Worm (Caenorhabditis elegans) whole organism, late embryonic: Measurements from ENCODE around the gene C18H9.1.
A peak's percentile ranks its signal among the peaks of the same experiment; 100 is the strongest.

Source experiments
- C08G9.2 ChIP-seq: sonication (generic microtip); optimal IDR thresholded peaks from 2 replicates; lab custom pipeline; 2016; ENCODE audit warnings: mild to moderate bottlenecking, missing genetic modification characterization, moderate library complexity, missing compliant biosample characterization
- C38D4.7 ChIP-seq: fragments of 200-800 bp; sonication (Bioruptor generic); optimal IDR thresholded peaks from 2 replicates; lab custom pipeline; 2018; ENCODE audit warnings: mild to moderate bottlenecking, missing genetic modification characterization, moderate library complexity, missing compliant biosample characterization
- K02D7.2 ChIP-seq: sonication (generic microtip); optimal IDR thresholded peaks from 2 replicates; lab custom pipeline; 2017; ENCODE audit warnings: mild to moderate bottlenecking, missing genetic modification characterization, missing compliant biosample characterization
- K09A11.1 ChIP-seq: sonication (generic microtip); optimal IDR thresholded peaks from 2 replicates; lab custom pipeline; 2017; ENCODE audit warnings: antibody characterized with exemption, mild to moderate bottlenecking, missing genetic modification characterization, missing compliant biosample characterization; ENCODE audit not compliant: insufficient read depth
- ahr-1 ChIP-seq: sonication (generic microtip); optimal IDR thresholded peaks from 2 replicates; lab custom pipeline; 2016; ENCODE audit warnings: missing genetic modification characterization, missing compliant biosample characterization
- ama-1 ChIP-seq: fragments of 150-350 bp; optimal IDR thresholded peaks from 2 replicates; lab custom pipeline; 2014
- ceh-18 ChIP-seq: sonication (generic microtip); optimal IDR thresholded peaks from 2 replicates; lab custom pipeline; 2016; ENCODE audit warnings: missing genetic modification characterization, missing compliant biosample characterization
- ceh-31 ChIP-seq: sonication (generic microtip); optimal IDR thresholded peaks from 2 replicates; lab custom pipeline; 2016; ENCODE audit warnings: missing genetic modification characterization, missing compliant biosample characterization
- ceh-6 ChIP-seq: fragments of 200-800 bp; sonication (Bioruptor generic); optimal IDR thresholded peaks from 2 replicates; lab custom pipeline; 2018; ENCODE audit warnings: mild to moderate bottlenecking, missing genetic modification characterization, missing compliant biosample characterization
- che-1 ChIP-seq: sonication (generic microtip); optimal IDR thresholded peaks from 2 replicates; lab custom pipeline; 2016; ENCODE audit warnings: mild to moderate bottlenecking, missing genetic modification characterization, missing compliant biosample characterization
- dmd-4 ChIP-seq: sonication (generic microtip); optimal IDR thresholded peaks from 2 replicates; lab custom pipeline; 2016; ENCODE audit warnings: borderline replicate concordance, missing genetic modification characterization, missing compliant biosample characterization
- dve-1 ChIP-seq: sonication (generic microtip); optimal IDR thresholded peaks from 2 replicates; lab custom pipeline; 2017; ENCODE audit warnings: antibody characterized with exemption, mild to moderate bottlenecking, missing genetic modification characterization, missing compliant biosample characterization
- elt-2 ChIP-seq: sonication (generic microtip); optimal IDR thresholded peaks from 2 replicates; lab custom pipeline; 2016; ENCODE audit warnings: missing genetic modification reagents, missing genetic modification characterization, missing compliant biosample characterization
- elt-4 ChIP-seq: sonication (generic microtip); optimal IDR thresholded peaks from 2 replicates; lab custom pipeline; 2016; ENCODE audit warnings: missing genetic modification characterization, missing compliant biosample characterization
- eyg-1 ChIP-seq: sonication (generic microtip); optimal IDR thresholded peaks from 2 replicates; lab custom pipeline; 2016; ENCODE audit warnings: missing genotype, missing genetic modification characterization, missing compliant biosample characterization
- fax-1 ChIP-seq: sonication (generic microtip); optimal IDR thresholded peaks from 2 replicates; lab custom pipeline; 2016; ENCODE audit warnings: missing genotype, missing genetic modification characterization, missing compliant biosample characterization
- fkh-6 ChIP-seq: sonication (generic microtip); optimal IDR thresholded peaks from 2 replicates; lab custom pipeline; 2016; ENCODE audit warnings: missing genetic modification characterization, missing compliant biosample characterization
- gmeb-2 ChIP-seq: sonication (generic microtip); optimal IDR thresholded peaks from 2 replicates; lab custom pipeline; 2016; ENCODE audit warnings: missing genetic modification characterization, inconsistent platforms, missing compliant biosample characterization
- hlh-15 ChIP-seq: sonication (generic microtip); optimal IDR thresholded peaks from 2 replicates; lab custom pipeline; 2016; ENCODE audit warnings: missing genetic modification characterization, missing compliant biosample characterization
- hlh-30 ChIP-seq: sonication (generic microtip); optimal IDR thresholded peaks from 2 replicates; lab custom pipeline; 2017; ENCODE audit warnings: antibody characterized with exemption, missing genetic modification characterization, missing compliant biosample characterization; ENCODE audit not compliant: insufficient read depth
- madf-2 ChIP-seq: sonication (generic microtip); optimal IDR thresholded peaks from 2 replicates; lab custom pipeline; 2017; ENCODE audit warnings: missing genetic modification characterization, missing compliant biosample characterization
- mec-3 ChIP-seq: sonication (generic microtip); optimal IDR thresholded peaks from 2 replicates; lab custom pipeline; 2016; ENCODE audit warnings: borderline replicate concordance, missing genetic modification characterization, missing compliant biosample characterization
- nhr-11 ChIP-seq: fragments of 150-350 bp; optimal IDR thresholded peaks from 2 replicates; lab custom pipeline; 2014; ENCODE audit warnings: missing biosample characterization, missing genetic modification characterization
- odd-2 ChIP-seq: sonication (generic microtip); optimal IDR thresholded peaks from 2 replicates; lab custom pipeline; 2017; ENCODE audit warnings: antibody characterized with exemption, mild to moderate bottlenecking, missing genetic modification characterization, missing compliant biosample characterization
- pax-1 ChIP-seq: fragments of 150-350 bp; optimal IDR thresholded peaks from 2 replicates; lab custom pipeline; 2014; ENCODE audit warnings: missing biosample characterization, missing genetic modification characterization
- pqm-1 ChIP-seq: sonication (generic microtip); optimal IDR thresholded peaks from 2 replicates; lab custom pipeline; 2016; ENCODE audit warnings: missing genetic modification characterization, missing compliant biosample characterization
- pros-1 ChIP-seq: fragments of 150-350 bp; optimal IDR thresholded peaks from 2 replicates; lab custom pipeline; 2014; ENCODE audit warnings: missing biosample characterization, missing genetic modification reagents, missing genetic modification characterization
- ref-2 ChIP-seq: sonication (generic microtip); optimal IDR thresholded peaks from 2 replicates; lab custom pipeline; 2016; ENCODE audit warnings: missing genetic modification characterization, missing compliant biosample characterization
- rnt-1 ChIP-seq: sonication (generic microtip); optimal IDR thresholded peaks from 2 replicates; lab custom pipeline; 2016; ENCODE audit warnings: missing genetic modification characterization, missing compliant biosample characterization
- sox-2 ChIP-seq: fragments of 200-800 bp; sonication (Bioruptor generic); IDR thresholded peaks from 2 replicates; pipeline ENCODE4 v1.3.6; 2022; ENCODE audit warnings: missing genetic modification reagents, missing genetic modification characterization, missing compliant biosample characterization
- syd-9 ChIP-seq: sonication (generic microtip); optimal IDR thresholded peaks from 2 replicates; lab custom pipeline; 2016; ENCODE audit warnings: mild to moderate bottlenecking, missing genetic modification characterization, moderate library complexity, missing compliant biosample characterization
- unc-3 ChIP-seq, 2 experiments: fragments of 200-800 bp in 1 of 2; sonication (Bioruptor generic) in 1 of 2; sonication (generic microtip) in 1 of 2; conservative IDR thresholded peaks in 1 of 2; optimal IDR thresholded peaks in 1 of 2; 2 replicates each; pipeline versions ENCODE4 v1.3.6 to Lab custom; 2016 to 2022; ENCODE audit warnings: missing compliant biosample characterization in 2 of 2, missing genetic modification characterization in 2 of 2, missing genetic modification reagents in 1 of 2
- unc-42 ChIP-seq: sonication (generic microtip); optimal IDR thresholded peaks from 2 replicates; lab custom pipeline; 2016; ENCODE audit warnings: missing genotype, missing genetic modification characterization, missing compliant biosample characterization
- unc-55 ChIP-seq: sonication (generic microtip); optimal IDR thresholded peaks from 2 replicates; lab custom pipeline; 2017; ENCODE audit warnings: missing biosample characterization, missing genetic modification reagents, missing genetic modification characterization
- unc-86 ChIP-seq: sonication (generic microtip); optimal IDR thresholded peaks from 2 replicates; lab custom pipeline; 2016; ENCODE audit warnings: missing genetic modification characterization, missing compliant biosample characterization
- zip-5 ChIP-seq: sonication (generic microtip); optimal IDR thresholded peaks from 2 replicates; lab custom pipeline; 2016; ENCODE audit warnings: missing genetic modification characterization, missing compliant biosample characterization
- ztf-16 ChIP-seq: sonication (generic microtip); optimal IDR thresholded peaks from 2 replicates; lab custom pipeline; 2017; ENCODE audit warnings: missing genetic modification characterization, missing compliant biosample characterization

The C18H9.1 gene

ce11 chrII:6689088-6689487 lies 9.8 kb upstream of the C18H9.1 start:
- TF ChIP-seq elt-4 (tag; lab: Kevin White, UChicago) (no peak), fkh-6 (tag; lab: Kevin White, UChicago) (no peak), zip-5 (no peak), odd-2 (no peak), nhr-11 (tag; lab: Kevin White, UChicago) (no peak), pqm-1 (tag; lab: Kevin White, UChicago) (no peak), pros-1 (tag; lab: Kevin White, UChicago) (no peak), ahr-1 (no peak), fax-1 (tag; lab: Kevin White, UChicago) (no peak), C38D4.7 (GFP tag; lab: Kevin White, UChicago) (no peak), rnt-1 (no peak), hlh-30 (no peak), unc-42 (tag; lab: Kevin White, UChicago) (no peak), mec-3 (tag; lab: Kevin White, UChicago) (no peak), C08G9.2 (no peak), ceh-6 (GFP tag; lab: Kevin White, UChicago) (no peak)

- no peak for TF ChIP-seq elt-2
- TF ChIP-seq syd-9 (tag; lab: Kevin White, UChicago): no peak
- TF ChIP-seq K02D7.2: no peak
- TF ChIP-seq ama-1 (lab: Kevin White, UChicago): no peak
- TF ChIP-seq ref-2 (tag; lab: Kevin White, UChicago): no peak
- no peak for TF ChIP-seq fkh-6 (tag; lab: Kevin White, UChicago)
- TF ChIP-seq ztf-16: no peak
- TF ChIP-seq unc-3 (GFP tag; conservative IDR thresholded peaks at IDR 0.05; lab: Robert Waterston, UW): no peak
- no peak for TF ChIP-seq unc-3 (tag; optimal IDR thresholded peaks at IDR 0.05; lab: Kevin White, UChicago)
- no peak for TF ChIP-seq unc-86 (tag; lab: Kevin White, UChicago)
- no peak for TF ChIP-seq sox-2 (GFP tag; lab: Robert Waterston, UW)
- no peak for TF ChIP-seq C38D4.7 (GFP tag; lab: Kevin White, UChicago)
- TF ChIP-seq hlh-15 (tag; lab: Kevin White, UChicago): no peak
- no peak for TF ChIP-seq madf-2 (tag; lab: Kevin White, UChicago)
- TF ChIP-seq dmd-4 (tag; lab: Kevin White, UChicago): no peak
- no peak for TF ChIP-seq K09A11.1
- TF ChIP-seq ceh-31 (tag; lab: Kevin White, UChicago): no peak
- no peak for TF ChIP-seq mec-3 (tag; lab: Kevin White, UChicago)
Measured at ce11 chrII:6695388-6695787, 3.5 kb upstream of the C18H9.1 start, which contains the start of gene C18H9.5. TSS of gene C18H9.5 (minus strand) at chrII:6695566.

ce11 chrII:6701497-6701896 lies 2.6 kb downstream of the C18H9.1 start, which contains the start of gene C18H9.6:
TSS of gene C18H9.6 (minus strand) at chrII:6701625.
- TF ChIP-seq dve-1 (tag; lab: Kevin White, UChicago): no peak
- no peak for TF ChIP-seq che-1 (tag; lab: Kevin White, UChicago)
- TF ChIP-seq gmeb-2 (tag; lab: Kevin White, UChicago): no peak
- no peak for TF ChIP-seq K02D7.2
- no peak for TF ChIP-seq eyg-1
- TF ChIP-seq, all 69 proteins: peak for 0

ce11 chrII:6705593-6706228 lies 6.8 kb downstream of the C18H9.1 start, which contains the start of gene rpy-1:
TSS of gene rpy-1 (minus strand) at chrII:6705643.
- TF ChIP-seq ceh-18 (tag; lab: Kevin White, UChicago) (peak; percentile 19), unc-55 (GFP tag; lab: Kevin White, UChicago) (peak; percentile 66), pax-1 (tag; lab: Kevin White, UChicago) (no peak)
